Worm (Caenorhabditis elegans) whole organism, early embryonic: Measurements from ENCODE around the gene srh-213.
A peak's percentile ranks its signal among the peaks of the same experiment; 100 is the strongest.
"Not testable (repeated sequence)": the region's sequence is repeated elsewhere in the genome, so short reads cannot be mapped to it uniquely, and the experiment has no call there.

Experiments
- B0310.2 ChIP-seq: sonication (generic microtip); optimal IDR thresholded peaks from 2 replicates; lab custom pipeline; 2016; ENCODE audit warnings: mild to moderate bottlenecking, missing genetic modification characterization, missing compliant biosample characterization
- F13C5.2 ChIP-seq: sonication (generic microtip); optimal IDR thresholded peaks from 2 replicates; lab custom pipeline; 2017; ENCODE audit warnings: mild to moderate bottlenecking, missing genetic modification characterization, inconsistent platforms, missing compliant biosample characterization
- aly-1 ChIP-seq: sonication (generic microtip); optimal IDR thresholded peaks from 2 replicates; lab custom pipeline; 2016; ENCODE audit warnings: missing genetic modification characterization, missing compliant biosample characterization
- ama-1 ChIP-seq: fragments of 150-350 bp; optimal IDR thresholded peaks from 2 replicates; lab custom pipeline; 2014
- ceh-13 ChIP-seq: fragments of 200-800 bp; sonication (Bioruptor generic); optimal IDR thresholded peaks from 2 replicates; lab custom pipeline; 2018; ENCODE audit warnings: mild to moderate bottlenecking, missing genetic modification characterization, missing compliant biosample characterization
- ceh-36 ChIP-seq: sonication (generic microtip); optimal IDR thresholded peaks from 2 replicates; lab custom pipeline; 2016; ENCODE audit warnings: missing genetic modification characterization, inconsistent platforms, missing compliant biosample characterization
- ets-7 ChIP-seq: sonication (generic microtip); optimal IDR thresholded peaks from 2 replicates; lab custom pipeline; 2016; ENCODE audit warnings: missing genotype, missing genetic modification characterization, missing compliant biosample characterization
- flt-1 ChIP-seq: fragments of 200-800 bp; sonication (Bioruptor generic); IDR thresholded peaks from 2 replicates; pipeline ENCODE4 v1.3.6; 2022; ENCODE audit warnings: missing genetic modification characterization, missing compliant biosample characterization
- hmbx-1 ChIP-seq: sonication (generic microtip); optimal IDR thresholded peaks from 2 replicates; lab custom pipeline; 2016; ENCODE audit warnings: mild to moderate bottlenecking, missing genetic modification characterization, missing compliant biosample characterization
- hmg-4 ChIP-seq: fragments of 200-800 bp; sonication (Bioruptor generic); optimal IDR thresholded peaks from 2 replicates; lab custom pipeline; 2018; ENCODE audit warnings: mild to moderate bottlenecking, missing genetic modification characterization, missing compliant biosample characterization
- hnd-1 ChIP-seq: sonication (generic microtip); optimal IDR thresholded peaks from 2 replicates; lab custom pipeline; 2016; ENCODE audit warnings: missing genetic modification characterization, missing compliant biosample characterization
- pes-1 ChIP-seq: fragments of 200-800 bp; sonication (Bioruptor generic); IDR thresholded peaks from 2 replicates; pipeline ENCODE4 v1.3.6; 2022; ENCODE audit warnings: missing genetic modification reagents, missing genetic modification characterization, missing compliant biosample characterization
- scrt-1 ChIP-seq: fragments of 200-800 bp; sonication (Bioruptor generic); IDR thresholded peaks from 2 replicates; pipeline ENCODE4 v1.3.6; 2022; ENCODE audit warnings: missing genetic modification characterization, missing compliant biosample characterization
- sea-1 ChIP-seq: fragments of 200-800 bp; sonication (Bioruptor generic); conservative IDR thresholded peaks from 2 replicates; pipeline ENCODE4 v1.3.6; 2022; ENCODE audit warnings: missing genetic modification characterization, missing compliant biosample characterization
- tbx-11 ChIP-seq: fragments of 200-800 bp; sonication (Bioruptor generic); IDR thresholded peaks from 2 replicates; pipeline ENCODE4 v1.3.6; 2022; ENCODE audit warnings: missing genetic modification characterization, missing compliant biosample characterization
- tbx-37 ChIP-seq: fragments of 200-800 bp; sonication (Bioruptor generic); conservative IDR thresholded peaks from 2 replicates; pipeline ENCODE4 v1.3.6; 2022; ENCODE audit warnings: missing genetic modification reagents, missing genetic modification characterization, missing compliant biosample characterization
- tra-4 ChIP-seq: sonication (generic microtip); optimal IDR thresholded peaks from 2 replicates; lab custom pipeline; 2017; ENCODE audit warnings: missing genetic modification characterization, missing compliant biosample characterization

The srh-213 gene

DNA sequence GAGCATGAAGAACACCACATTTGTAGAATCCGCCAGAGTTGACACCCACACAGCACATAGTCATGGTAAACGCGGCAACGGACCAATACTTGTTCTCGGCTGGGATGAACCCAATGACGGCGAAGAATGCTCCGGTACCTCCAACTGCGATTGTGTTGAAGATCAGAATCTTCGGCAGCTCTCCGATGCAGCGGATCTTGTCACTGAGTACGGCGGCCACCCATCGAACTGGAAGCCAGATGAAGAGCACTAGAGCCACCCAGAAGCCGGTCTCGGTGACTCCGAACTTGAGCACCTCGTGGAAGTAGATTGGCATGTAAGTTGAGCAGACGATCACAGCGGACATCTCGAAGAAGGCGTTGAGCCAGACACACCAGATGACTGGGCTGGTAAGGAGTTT lies 18.2 kb upstream of the srh-213 start:
- TF ChIP-seq scrt-1 (no peak), sea-1 (no peak), ceh-36 (tag; lab: Kevin White, UChicago) (no peak), hmbx-1 (tag; lab: Kevin White, UChicago) (no peak), aly-1 (no peak), ets-7 (tag; lab: Kevin White, UChicago) (no peak), hnd-1 (tag; lab: Kevin White, UChicago) (no peak), ceh-13 (no peak), ama-1 (no peak), B0310.2 (no peak), F13C5.2 (tag; lab: Kevin White, UChicago) (no peak), tbx-37 (GFP tag; lab: Robert Waterston, UW) (no peak)

DNA sequence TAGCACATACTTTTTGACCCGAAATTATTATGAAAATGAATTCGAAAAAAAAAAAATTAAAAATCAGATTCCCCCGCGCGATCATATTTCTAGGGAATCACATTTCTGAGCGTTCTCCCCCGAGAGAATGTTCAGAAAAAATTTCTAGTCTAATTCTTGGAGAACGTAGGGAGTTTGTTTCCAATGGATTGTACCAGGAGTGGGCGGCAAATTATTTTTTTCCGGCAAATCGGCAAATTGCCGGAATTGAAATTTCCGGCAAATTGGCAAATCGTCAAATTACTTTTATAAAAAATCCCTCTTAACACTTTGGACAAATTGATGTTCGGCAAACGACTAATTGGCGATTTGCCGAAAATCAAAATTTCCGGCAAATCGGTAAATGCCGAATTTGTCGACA lies 16.8 kb upstream of the srh-213 start, which contains the start of gene T22F3.10:
T22F3.10 (minus strand) TSS at position 101 of the 400 bp plus-strand sequence.
- TF ChIP-seq sea-1 (no peak), ama-1 (no peak), ceh-13 (no peak), F13C5.2 (tag; lab: Kevin White, UChicago) (no peak), aly-1 (no peak), B0310.2 (no peak), scrt-1 (no peak), hmbx-1 (tag; lab: Kevin White, UChicago) (no peak), ceh-36 (tag; lab: Kevin White, UChicago) (no peak), hmg-4 (no peak), hnd-1 (tag; lab: Kevin White, UChicago) (no peak), tra-4 (tag; lab: Kevin White, UChicago) (no peak), tbx-11 (no peak), tbx-37 (GFP tag; lab: Robert Waterston, UW) (no peak), ets-7 (tag; lab: Kevin White, UChicago) (no peak), flt-1 (GFP tag; lab: Robert Waterston, UW) (no peak), pes-1 (no peak)

DNA sequence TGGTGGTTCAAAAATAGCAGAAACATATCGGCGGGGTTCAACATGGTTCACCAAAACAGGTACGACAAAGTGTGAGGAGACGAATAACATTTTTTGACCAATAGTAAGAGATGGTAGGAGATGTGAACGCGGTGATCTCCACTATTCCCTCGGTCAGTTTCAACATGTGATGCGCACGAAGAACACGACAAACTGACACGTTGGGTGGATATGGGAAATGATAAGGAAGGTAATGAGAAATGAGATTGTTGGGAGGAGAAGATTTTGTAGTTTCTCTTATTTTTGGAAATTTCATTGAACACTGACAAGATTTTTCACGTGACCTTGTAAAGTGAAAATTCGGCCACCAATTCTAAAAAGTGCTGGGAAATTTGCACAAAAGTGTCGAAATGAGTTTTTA lies 15.9 kb upstream of the srh-213 start:
- TF ChIP-seq ceh-36 (tag; lab: Kevin White, UChicago) = no peak
- no peak for TF ChIP-seq pes-1
- TF ChIP-seq hmg-4 = no peak
- no peak for TF ChIP-seq hnd-1 (tag; lab: Kevin White, UChicago)
- no peak for TF ChIP-seq aly-1
- no peak for TF ChIP-seq flt-1 (GFP tag; lab: Robert Waterston, UW)
- no peak for TF ChIP-seq tbx-37 (GFP tag; lab: Robert Waterston, UW)
- no peak for TF ChIP-seq ama-1
- TF ChIP-seq tbx-11 = no peak
- TF ChIP-seq sea-1 = no peak

- TF ChIP-seq aly-1 (no peak), F13C5.2 (tag; lab: Kevin White, UChicago) (no peak)
These were observed 11.6 kb upstream of the srh-213 start for ce11 chrV:3606391-3606790.

- TF ChIP-seq ceh-36 (tag; lab: Kevin White, UChicago) (no peak), tra-4 (tag; lab: Kevin White, UChicago) (no peak), flt-1 (GFP tag; lab: Robert Waterston, UW) (no peak), ets-7 (tag; lab: Kevin White, UChicago) (no peak), ama-1 (no peak), tbx-11 (no peak), F13C5.2 (tag; lab: Kevin White, UChicago) (no peak), tbx-37 (GFP tag; lab: Robert Waterston, UW) (no peak), hnd-1 (tag; lab: Kevin White, UChicago) (no peak)
These were observed 10.5 kb upstream of the srh-213 start, which contains the start of gene T22F3.8 for ce11 chrV:3605325-3605724. Gene T22F3.8 (minus strand): TSS chrV:3605425.

DNA sequence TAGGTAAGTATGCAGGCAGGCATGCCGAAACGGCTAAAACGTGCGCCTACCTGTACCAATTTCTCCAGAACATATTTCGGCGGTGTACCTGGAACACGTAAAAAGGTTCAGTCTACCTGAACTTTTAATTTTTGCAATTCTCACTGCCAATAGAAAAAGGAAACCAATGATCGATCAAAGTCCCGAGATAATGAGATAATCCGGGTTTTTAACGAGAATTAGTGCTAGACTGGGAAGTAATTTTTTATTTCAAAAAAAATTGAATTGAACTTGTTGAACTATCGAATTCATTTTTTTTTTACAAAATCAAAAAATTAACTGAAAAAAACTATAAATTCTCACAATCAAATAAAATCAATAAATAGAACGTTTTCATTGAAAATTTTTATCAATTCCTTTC lies 5.7 kb upstream of the srh-213 start, which contains the start of gene T22F3.7:
T22F3.7 (minus strand) TSS at position 101 of the 400 bp plus-strand sequence.
- TF ChIP-seq tbx-11 = no peak
- no peak for TF ChIP-seq aly-1

ce11 chrV:3597052-3597451 lies 2.2 kb upstream of the srh-213 start, which contains the start of gene srh-212:
Gene srh-212 (minus strand): TSS chrV:3597152.
- TF ChIP-seq ets-7, ceh-36, hmbx-1 (tag; lab: Kevin White, UChicago): not testable (repeated sequence)

- TF ChIP-seq F13C5.2 (tag; lab: Kevin White, UChicago) (no peak), tra-4 (tag; lab: Kevin White, UChicago) (no peak), ama-1 (no peak), ceh-13 (no peak)
These were observed 2.7 kb downstream of the srh-213 start, which contains the start of gene T22F3.12 for ce11 chrV:3592099-3592498. Gene T22F3.12 (minus strand): TSS chrV:3592199.

DNA sequence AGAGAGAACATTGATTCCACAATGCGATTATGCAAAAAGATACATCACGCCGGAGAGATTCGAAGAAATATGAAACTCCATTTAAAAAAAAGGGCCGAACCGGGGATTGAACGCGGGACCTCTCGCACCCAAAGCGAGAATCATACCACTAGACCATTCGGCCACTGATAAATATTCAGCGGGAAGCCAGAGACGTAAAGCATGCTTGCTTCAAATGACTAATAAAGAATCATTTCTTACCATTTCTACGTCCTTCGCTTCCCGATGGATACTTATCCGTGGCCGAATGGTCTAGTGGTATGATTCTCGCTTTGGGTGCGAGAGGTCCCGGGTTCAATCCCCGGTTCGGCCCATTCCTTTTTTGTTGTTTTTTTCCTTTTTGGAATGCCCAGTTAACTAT lies 6.6 kb downstream of the srh-213 start:
- 0 out of 2 replicates have a peak, but pooled peaks have one; percentile 23 for TF ChIP-seq pes-1
- TF ChIP-seq ceh-36 (tag; lab: Kevin White, UChicago) = no peak

DNA sequence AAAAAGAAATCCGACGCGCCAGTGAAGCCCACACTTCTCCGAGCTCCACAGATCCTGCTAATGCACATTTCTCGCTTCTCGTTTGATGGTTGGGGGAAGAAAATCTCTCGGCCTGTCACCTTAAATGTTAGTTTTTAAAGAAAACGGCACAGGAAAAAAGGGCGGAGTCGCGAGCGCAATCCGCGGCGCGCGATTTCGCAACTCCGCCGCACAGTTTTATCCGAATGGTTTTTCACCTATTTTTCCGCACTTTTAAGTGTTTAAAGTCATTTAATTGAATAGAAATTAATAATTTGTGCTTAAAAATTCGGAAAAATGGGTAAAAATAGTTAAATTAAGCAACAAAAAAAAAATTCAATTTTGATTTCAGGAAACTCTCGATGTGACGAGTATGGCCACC lies 7.2 kb downstream of the srh-213 start:
- TF ChIP-seq sea-1 (peak; percentile 68; the same call in 1 of the 2 replicates), F13C5.2 (tag; lab: Kevin White, UChicago) (peak; percentile 59), flt-1 (GFP tag; lab: Robert Waterston, UW) (no peak; the same call in 1 of the 2 replicates), hmbx-1 (tag; lab: Kevin White, UChicago) (no peak), B0310.2 (peak; percentile 52), tbx-11 (peak; percentile 55; the same call in 1 of the 2 replicates), tbx-37 (GFP tag; lab: Robert Waterston, UW) (no peak), ets-7 (tag; lab: Kevin White, UChicago) (no peak), ceh-36 (tag; lab: Kevin White, UChicago) (peak; percentile 60), ceh-13 (no peak), ama-1 (no peak), hnd-1 (tag; lab: Kevin White, UChicago) (peak; percentile 28), hmg-4 (peak; percentile 61), scrt-1 (peak; percentile 45; the same call in 1 of the 2 replicates), aly-1 (no peak), pes-1 (peak; percentile 84), tra-4 (tag; lab: Kevin White, UChicago) (no peak)
